Worm (Caenorhabditis elegans): ENCODE results near the gene T15H9.5.

The T15H9.5 gene

ce11 chrII:9566045-9566444 is 45.2 kb downstream of the T15H9.5 start (continued):
- TF ChIP-seq nfya-1 (tag; optimal IDR thresholded peaks at IDR 0.05) (peak; percentile 53), ceh-24 (tag; optimal IDR thresholded peaks at IDR 0.05) (peak; percentile 58), ama-1 (optimal IDR thresholded peaks at IDR 0.05) (no peak), fax-1 (tag; optimal IDR thresholded peaks at IDR 0.05) (peak; percentile 67), ets-4 (tag; optimal IDR thresholded peaks at IDR 0.05) (no peak), ceh-31 (tag; optimal IDR thresholded peaks at IDR 0.05) (peak; percentile 40), unc-3 (GFP tag; conservative IDR thresholded peaks at IDR 0.05) (peak; percentile 80), unc-3 (tag; optimal IDR thresholded peaks at IDR 0.05) (peak; percentile 63), ceh-2 (tag; optimal IDR thresholded peaks at IDR 0.05) (peak; percentile 60), ceh-14 (tag; optimal IDR thresholded peaks at IDR 0.05) (peak; percentile 16), K09A11.1 (tag; optimal IDR thresholded peaks at IDR 0.05; ENCODE audit: insufficient read depth) (peak; percentile 83), unc-86 (tag; optimal IDR thresholded peaks at IDR 0.05) (peak; percentile 88), hlh-13 (GFP tag; optimal IDR thresholded peaks at IDR 0.05) (peak; percentile 73), ztf-16 (tag; optimal IDR thresholded peaks at IDR 0.05) (peak; percentile 68), rnt-1 (tag; optimal IDR thresholded peaks at IDR 0.05) (peak; percentile 63), dmd-4 (tag; optimal IDR thresholded peaks at IDR 0.05; ENCODE audit: borderline replicate concordance) (peak; percentile 42), ceh-22 (tag; optimal IDR thresholded peaks at IDR 0.05) (no peak), pha-2 (tag; optimal IDR thresholded peaks at IDR 0.05) (peak; percentile 75), C38D4.7 (GFP tag; optimal IDR thresholded peaks at IDR 0.05) (peak; percentile 84), tbx-7 (tag; optimal IDR thresholded peaks at IDR 0.05) (peak; percentile 45), T23F11.4 (GFP tag; optimal IDR thresholded peaks at IDR 0.05) (peak; percentile 80), tbx-2 (tag; optimal IDR thresholded peaks at IDR 0.05) (peak; percentile 67), che-1 (tag; optimal IDR thresholded peaks at IDR 0.05) (peak; percentile 89), dve-1 (tag; optimal IDR thresholded peaks at IDR 0.05) (peak; percentile 83), fkh-6 (tag; optimal IDR thresholded peaks at IDR 0.05) (peak; percentile 88), odd-2 (tag; optimal IDR thresholded peaks at IDR 0.05) (no peak), pat-9 (tag; optimal IDR thresholded peaks at IDR 0.05) (peak; percentile 84), pag-3 (tag; optimal IDR thresholded peaks at IDR 0.05; ENCODE audit: borderline replicate concordance) (peak; percentile 68), unc-42 (tag; optimal IDR thresholded peaks at IDR 0.05) (peak; percentile 38), ref-2 (tag; optimal IDR thresholded peaks at IDR 0.05) (peak; percentile 85), pros-1 (tag; optimal IDR thresholded peaks at IDR 0.05) (no peak), hlh-6 (tag; optimal IDR thresholded peaks at IDR 0.05) (peak; percentile 93), ahr-1 (tag; optimal IDR thresholded peaks at IDR 0.05) (peak; percentile 67), syd-9 (tag; optimal IDR thresholded peaks at IDR 0.05) (peak; percentile 86), sdc-2 (tag; optimal IDR thresholded peaks at IDR 0.05) (peak; percentile 80), Y22D7AL.16 (tag; optimal IDR thresholded peaks at IDR 0.05) (peak; percentile 81), madf-2 (tag; optimal IDR thresholded peaks at IDR 0.05) (peak; percentile 76), mec-3 (tag; optimal IDR thresholded peaks at IDR 0.05; ENCODE audit: borderline replicate concordance) (peak; percentile 10)

DNA sequence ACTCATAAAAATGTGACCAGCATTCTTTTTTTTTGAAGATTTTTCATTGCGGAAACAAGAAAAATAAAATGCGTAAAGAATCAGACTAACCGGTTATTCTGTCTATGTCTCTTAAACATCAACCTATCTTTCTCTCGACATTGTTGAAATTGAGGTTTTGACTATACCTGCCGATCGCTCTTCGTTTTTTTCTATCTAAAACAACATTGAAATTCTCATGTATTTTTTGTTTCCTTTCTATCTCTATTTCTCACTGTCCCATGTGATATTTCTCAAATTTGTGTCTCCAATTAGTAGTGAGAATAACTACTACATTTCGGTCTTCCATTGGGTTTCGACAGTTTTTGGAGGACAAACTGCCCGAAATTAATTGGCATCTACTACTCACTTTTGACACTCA is 50.4 kb downstream of the T15H9.5 start:
- TF ChIP-seq tbx-7 (tag; optimal IDR thresholded peaks at IDR 0.05) (no peak), ceh-45 (GFP tag; IDR thresholded peaks at IDR 0.05) (no peak), ceh-22 (tag; optimal IDR thresholded peaks at IDR 0.05) (no peak)
